Worm (Caenorhabditis elegans): ENCODE results near the gene mcm-6.

The mcm-6 gene

ce11 chrIII:9793592-9794417 lies at the start of gene mcm-6, which contains the start of gene R10E11.9:
Gene mcm-6 (plus strand): TSS chrIII:9794367.
Gene R10E11.9 (minus strand): TSS chrIII:9793642.
- no peak for TF ChIP-seq unc-62 (GFP tag; optimal IDR thresholded peaks at IDR 0.05)

- TF ChIP-seq unc-62 (GFP tag; optimal IDR thresholded peaks at IDR 0.05), result no peak
Observed at ce11 chrIII:9744525-9744924, 49.6 kb upstream of the mcm-6 start.

DNA sequence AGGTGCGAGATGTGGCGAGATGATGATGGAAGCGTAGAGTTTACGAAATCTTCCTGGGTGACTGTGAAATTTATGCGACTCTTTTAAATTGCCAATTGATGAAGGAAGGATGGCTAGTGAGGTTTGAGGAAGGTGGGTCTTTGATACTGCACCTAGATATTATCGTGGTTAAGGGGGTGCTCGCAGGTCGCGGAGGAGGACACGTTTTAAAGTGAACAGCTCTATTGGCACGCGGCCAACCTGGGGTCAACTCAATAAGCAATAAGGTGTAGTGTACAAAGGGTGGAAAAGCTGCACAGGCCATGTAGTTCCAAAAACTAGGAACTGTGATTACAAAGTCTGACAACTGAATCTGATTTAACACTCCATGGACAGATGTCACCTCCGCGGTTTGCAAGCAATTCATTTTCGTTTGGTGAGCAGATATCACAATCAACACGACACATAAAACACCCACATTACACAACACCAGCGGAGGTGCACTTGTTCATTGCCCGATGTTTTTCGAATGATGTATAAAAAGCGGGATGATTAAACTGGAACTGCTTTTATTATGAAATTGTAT lies 48.8 kb upstream of the mcm-6 start:
- TF ChIP-seq unc-62 (GFP tag; optimal IDR thresholded peaks at IDR 0.05), result no peak

ce11 chrIII:9746665-9747064 lies 47.5 kb upstream of the mcm-6 start:
- no peak for TF ChIP-seq unc-62 (GFP tag; optimal IDR thresholded peaks at IDR 0.05)

DNA sequence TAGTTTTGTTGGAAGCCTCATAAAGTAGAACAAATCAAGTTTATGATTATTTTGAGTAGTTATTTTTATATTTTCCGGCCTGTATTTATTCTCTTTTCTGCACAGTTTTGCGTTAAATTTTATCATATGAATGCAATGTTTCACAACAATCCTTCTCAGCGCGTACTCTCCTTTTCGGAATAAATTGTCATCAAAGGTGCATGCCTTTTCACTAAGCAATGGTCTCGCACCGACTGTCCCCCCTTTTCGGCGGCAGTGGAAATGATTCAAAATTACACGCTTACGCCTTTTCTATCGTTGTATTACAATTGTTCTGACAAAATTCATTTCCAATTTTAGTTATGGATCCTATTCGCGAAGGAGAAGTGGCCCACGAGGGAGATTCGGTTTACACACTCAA lies 47.0 kb upstream of the mcm-6 start, which contains the start of the genes iff-1 and cdk-1:
TSS of gene iff-1 (minus strand) at position 61 of the 400 bp plus-strand sequence.
TSS of gene cdk-1 (plus strand) at position 340 of the 400 bp plus-strand sequence.
- no peak for TF ChIP-seq unc-62 (GFP tag; optimal IDR thresholded peaks at IDR 0.05)

DNA sequence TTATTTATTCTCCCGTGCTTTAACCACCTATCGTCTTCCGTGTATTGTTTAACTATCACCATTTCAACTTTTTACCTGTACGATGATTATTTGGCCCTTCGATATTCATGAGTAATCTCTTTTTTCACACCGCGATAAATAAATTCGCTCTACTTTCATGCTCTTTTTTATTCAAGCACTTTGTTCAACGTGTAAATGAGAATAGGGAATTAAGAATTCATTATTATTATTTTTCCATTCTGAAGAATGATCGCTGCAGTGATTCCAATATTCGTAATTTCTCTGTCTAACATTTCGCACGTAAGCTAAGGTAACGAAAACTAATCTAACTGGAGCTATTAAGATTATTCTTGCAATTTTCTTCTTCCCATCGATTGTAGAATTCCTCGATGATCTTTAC lies 45.5 kb upstream of the mcm-6 start, which contains the start of gene T05G5.4:
TSS of gene T05G5.4 (plus strand) at position 241 of the 400 bp plus-strand sequence.
- no peak for TF ChIP-seq unc-62 (GFP tag; optimal IDR thresholded peaks at IDR 0.05)

DNA sequence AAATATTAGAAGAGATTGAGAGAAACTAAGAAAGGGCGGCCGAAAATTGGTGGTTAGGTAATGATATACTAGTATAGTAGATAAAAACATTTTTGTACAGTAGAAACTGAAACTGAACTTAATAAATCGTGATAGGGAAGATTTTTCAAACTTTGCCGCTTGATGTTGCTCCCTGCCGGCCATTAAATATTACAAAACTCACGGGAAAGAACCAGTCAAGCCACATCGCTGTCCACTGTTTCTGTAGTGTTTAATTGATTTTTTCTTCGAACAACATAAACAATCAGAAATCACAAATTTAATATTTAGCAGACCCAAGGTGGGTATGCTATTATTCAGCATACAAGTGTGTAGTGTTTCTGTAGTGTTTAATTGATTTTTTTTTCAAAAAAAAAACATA lies 43.1 kb upstream of the mcm-6 start, which contains the start of gene T05G5.5:
TSS of gene T05G5.5 (minus strand) at position 359 of the 400 bp plus-strand sequence.
- TF ChIP-seq unc-62 (GFP tag; optimal IDR thresholded peaks at IDR 0.05), result no peak

DNA sequence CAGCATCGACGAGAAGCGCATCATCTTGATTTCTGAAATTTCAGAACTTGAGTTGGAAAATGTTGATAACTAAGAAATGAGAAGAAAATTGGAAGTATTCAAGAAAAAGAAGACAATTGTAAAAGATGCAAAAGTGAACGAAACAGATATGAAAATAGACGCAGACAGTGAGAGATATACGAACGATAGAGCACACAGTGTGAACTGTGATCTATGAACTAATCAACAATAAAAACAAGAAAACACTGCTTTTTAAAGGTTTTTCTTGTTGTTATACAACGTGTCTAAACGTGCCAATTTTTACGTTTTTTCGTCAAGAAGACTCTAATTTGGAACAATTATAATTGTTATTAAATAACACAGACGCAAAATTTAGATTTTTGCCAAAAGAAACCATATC lies 41.3 kb upstream of the mcm-6 start, which contains the start of gene ech-6:
TSS of gene ech-6 (minus strand) at position 32 of the 400 bp plus-strand sequence.
- no peak for TF ChIP-seq unc-62 (GFP tag; optimal IDR thresholded peaks at IDR 0.05)

ce11 chrIII:9757414-9757813 lies 36.8 kb upstream of the mcm-6 start, which contains the start of gene vps-53:
Gene vps-53 (minus strand): TSS chrIII:9757514.
- no peak for TF ChIP-seq unc-62 (GFP tag; optimal IDR thresholded peaks at IDR 0.05)

- no peak for TF ChIP-seq unc-62 (GFP tag; optimal IDR thresholded peaks at IDR 0.05)
Observed at ce11 chrIII:9758848-9759247, 35.3 kb upstream of the mcm-6 start, which contains the start of gene rmd-1. Gene rmd-1 (plus strand): TSS chrIII:9759094.

DNA sequence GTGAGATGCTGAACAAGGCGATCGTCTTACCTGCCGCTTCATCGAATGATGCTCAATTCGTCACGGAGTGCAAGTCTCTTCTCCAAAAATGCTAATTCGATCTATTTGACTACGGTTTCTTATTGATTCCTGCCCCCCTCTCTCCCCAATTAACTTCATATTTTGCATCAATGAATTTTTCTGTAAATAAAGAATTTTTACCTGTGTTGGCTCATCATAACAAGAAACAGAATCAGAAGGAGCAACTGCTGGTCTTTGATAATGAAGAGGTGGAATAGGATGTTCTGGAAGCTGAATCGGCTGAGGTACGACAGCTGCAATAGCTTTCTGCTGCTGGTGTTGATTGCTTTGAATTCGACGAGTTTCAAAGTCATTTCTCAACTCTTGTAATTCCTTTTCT lies 34.0 kb upstream of the mcm-6 start:
- no peak for TF ChIP-seq unc-62 (GFP tag; optimal IDR thresholded peaks at IDR 0.05)

DNA sequence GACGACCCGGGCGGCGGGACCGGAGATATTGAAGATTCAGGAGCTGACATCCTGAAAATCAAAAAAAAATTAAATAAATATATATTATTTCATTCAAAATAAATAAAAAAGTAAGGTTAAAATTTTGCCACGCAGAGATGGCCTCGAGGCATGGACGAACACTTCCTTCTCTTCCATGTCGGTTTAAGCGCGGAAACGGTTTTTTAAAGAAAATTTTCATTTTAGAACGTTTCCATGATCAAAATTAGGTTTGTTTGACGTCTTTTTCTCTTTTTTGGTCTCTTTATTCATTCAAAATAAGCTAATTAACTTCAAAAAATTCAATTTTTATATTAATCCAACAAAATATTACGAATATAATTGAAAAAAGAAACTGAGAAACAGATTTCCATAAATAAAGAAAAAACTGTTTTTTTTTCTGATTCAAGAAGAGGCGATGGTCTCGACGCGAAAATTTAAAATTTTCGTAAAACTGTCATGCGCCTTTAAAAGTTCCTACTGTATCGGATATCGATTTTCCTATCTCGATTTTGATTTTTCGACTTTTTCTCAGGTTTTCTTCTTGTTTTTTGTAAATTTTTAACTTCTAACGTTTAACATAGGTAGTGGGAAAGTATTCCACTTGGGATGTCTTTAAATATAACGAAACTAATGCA lies 31.9 kb upstream of the mcm-6 start, which contains the start of gene gcc-2:
TSS of gene gcc-2 (minus strand) at position 51 of the 656 bp plus-strand sequence.
- no peak for TF ChIP-seq unc-62 (GFP tag; optimal IDR thresholded peaks at IDR 0.05)

ce11 chrIII:9764718-9765117 lies 29.4 kb upstream of the mcm-6 start:
- TF ChIP-seq unc-62 (GFP tag; optimal IDR thresholded peaks at IDR 0.05), result no peak

- no peak for TF ChIP-seq unc-62 (GFP tag; optimal IDR thresholded peaks at IDR 0.05)
Observed at ce11 chrIII:9765465-9765900, 28.7 kb upstream of the mcm-6 start.

DNA sequence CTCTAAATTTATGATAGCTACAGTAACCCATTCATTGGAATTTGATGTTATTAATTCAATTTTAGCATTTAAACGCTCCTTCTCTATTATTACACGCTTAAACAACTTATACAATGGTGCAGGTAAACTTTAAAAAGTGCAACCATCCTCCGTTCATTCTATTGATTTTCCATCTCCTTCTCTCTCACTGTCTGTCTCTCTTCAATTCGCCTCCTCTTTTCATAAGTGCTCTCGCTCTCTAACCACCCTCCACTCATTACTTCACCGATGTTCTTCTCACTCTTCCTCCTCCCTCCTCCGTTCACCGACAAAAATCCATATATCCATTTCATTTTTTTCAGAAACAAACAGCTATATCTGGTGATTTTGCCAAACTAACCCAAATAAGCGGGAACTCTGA lies 28.0 kb upstream of the mcm-6 start, which contains the start of gene cbp-1:
TSS of gene cbp-1 (plus strand) at position 335 of the 400 bp plus-strand sequence.
- TF ChIP-seq unc-62 (GFP tag; optimal IDR thresholded peaks at IDR 0.05), result no peak

DNA sequence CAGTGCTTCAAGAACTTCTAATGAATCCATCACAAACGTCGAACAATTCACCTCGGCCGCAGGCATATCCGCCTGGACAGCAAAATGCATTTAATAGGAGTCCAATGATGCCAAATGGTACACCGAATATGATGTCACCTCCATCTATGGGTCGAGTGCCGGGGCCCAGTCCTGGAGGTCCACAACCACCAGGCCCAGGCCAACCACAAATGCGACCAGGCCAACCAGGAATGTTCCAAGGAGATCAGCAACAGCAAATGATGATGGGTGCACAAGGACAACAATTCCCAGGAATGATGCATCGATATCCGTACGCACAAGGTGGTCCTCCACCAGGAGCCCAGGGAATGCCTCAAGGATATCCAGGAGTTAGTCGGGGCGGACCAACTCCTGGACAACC lies 27.1 kb upstream of the mcm-6 start:
- no peak for TF ChIP-seq unc-62 (GFP tag; optimal IDR thresholded peaks at IDR 0.05)

Data from whole organism, dauer.